Worm (Caenorhabditis elegans) whole organism, mixed stage, embryonic: ENCODE measurements around the gene C30G4.4.
A peak's percentile ranks its signal among the peaks of the same experiment; 100 is the strongest.

Experiments used
- M03D4.4 ChIP-seq: sonication (generic microtip); optimal IDR thresholded peaks from 2 replicates; lab custom pipeline; 2017; ENCODE audit warnings: mild to moderate bottlenecking, missing genetic modification characterization, missing compliant biosample characterization
- blmp-1 ChIP-seq: fragments of 150-350 bp; optimal IDR thresholded peaks from 2 replicates; lab custom pipeline; 2014; ENCODE audit warnings: missing biosample characterization, missing genetic modification characterization
- drap-1 ChIP-seq: fragments of 200-800 bp; sonication (Bioruptor generic); optimal IDR thresholded peaks from 3 replicates; lab custom pipeline; 2018; ENCODE audit warnings: mild to moderate bottlenecking, missing genetic modification characterization, missing compliant biosample characterization
- elt-1 ChIP-seq: sonication (generic microtip); optimal IDR thresholded peaks from 2 replicates; lab custom pipeline; 2017; ENCODE audit warnings: missing genetic modification characterization, mild to moderate bottlenecking, missing compliant biosample characterization, antibody characterized with exemption, moderate library complexity, borderline replicate concordance; ENCODE audit not compliant: insufficient read depth
- elt-3 ChIP-seq: fragments of 150-350 bp; optimal IDR thresholded peaks from 2 replicates; lab custom pipeline; 2014; ENCODE audit warnings: missing biosample characterization, missing genetic modification characterization
- hlh-1 ChIP-seq: fragments of 150-350 bp; optimal IDR thresholded peaks from 2 replicates; lab custom pipeline; 2014; ENCODE audit warnings: missing biosample characterization, missing genetic modification reagents, missing genetic modification characterization
- lsy-2 ChIP-seq: fragments of 150-350 bp; optimal IDR thresholded peaks from 2 replicates; lab custom pipeline; 2014; ENCODE audit warnings: missing biosample characterization, missing genetic modification characterization
- mep-1 ChIP-seq: fragments of 150-350 bp; optimal IDR thresholded peaks from 2 replicates; lab custom pipeline; 2017; ENCODE audit warnings: missing biosample characterization, missing genetic modification reagents, missing genetic modification characterization, inconsistent platforms
- nhr-2 ChIP-seq: fragments of 150-350 bp; optimal IDR thresholded peaks from 2 replicates; lab custom pipeline; 2014; ENCODE audit warnings: missing biosample characterization, missing genetic modification characterization
- nhr-28 ChIP-seq: fragments of 150-350 bp; optimal IDR thresholded peaks from 2 replicates; lab custom pipeline; 2014; ENCODE audit warnings: missing biosample characterization, missing genetic modification characterization
- nhr-76 ChIP-seq: sonication (generic microtip); optimal IDR thresholded peaks from 2 replicates; lab custom pipeline; 2017; ENCODE audit warnings: missing biosample characterization, missing genetic modification characterization
- unc-39 ChIP-seq: fragments of 150-350 bp; optimal IDR thresholded peaks from 2 replicates; lab custom pipeline; 2014; ENCODE audit warnings: missing biosample characterization, missing genetic modification characterization
- zip-8 ChIP-seq: fragments of 150-350 bp; optimal IDR thresholded peaks from 2 replicates; lab custom pipeline; 2014; ENCODE audit warnings: missing biosample characterization, missing genetic modification characterization
- ztf-11 ChIP-seq: fragments of 150-350 bp; optimal IDR thresholded peaks from 2 replicates; lab custom pipeline; 2014; ENCODE audit warnings: missing biosample characterization, missing genetic modification characterization

ce11 chrX:17070495-17070894, 1.5 kb downstream of the C30G4.4 start:
- no peak for TF ChIP-seq blmp-1 (tag; lab: Kevin White, UChicago)
- TF ChIP-seq ztf-11 (tag; lab: Kevin White, UChicago), result no peak
- no peak for TF ChIP-seq elt-1 (tag; lab: Kevin White, UChicago)
- no peak for TF ChIP-seq nhr-28 (tag; lab: Kevin White, UChicago)
- TF ChIP-seq mep-1 (tag; lab: Kevin White, UChicago), result no peak
- no peak for TF ChIP-seq drap-1 (GFP tag; lab: Kevin White, UChicago)
- no peak for TF ChIP-seq lsy-2
- TF ChIP-seq M03D4.4, result no peak
- TF ChIP-seq nhr-76 (tag; lab: Kevin White, UChicago), result no peak
- peak; percentile 5 for TF ChIP-seq hlh-1 (tag; lab: Kevin White, UChicago)
- TF ChIP-seq elt-3 (tag; lab: Kevin White, UChicago), result no peak
- TF ChIP-seq zip-8, result no peak
- no peak for TF ChIP-seq nhr-2 (tag; lab: Kevin White, UChicago)
- no peak for TF ChIP-seq unc-39
